Worm (Caenorhabditis elegans) whole organism, L1 larva: ENCODE data around the gene R05F9.11.
A peak's percentile ranks its signal among the peaks of the same experiment; 100 is the strongest.
"Not testable (repeated sequence)": the region's sequence is repeated elsewhere in the genome, so short reads cannot be mapped to it uniquely, and the experiment has no call there.

Source experiments
- F16B12.6 ChIP-seq: fragments of 150-350 bp; optimal IDR thresholded peaks from 2 replicates; lab custom pipeline; 2014; ENCODE audit warnings: missing biosample characterization, missing genetic modification characterization
- aly-2 ChIP-seq: fragments of 150-350 bp; optimal IDR thresholded peaks from 2 replicates; lab custom pipeline; 2014; ENCODE audit warnings: missing biosample characterization, missing genetic modification characterization
- ama-1 ChIP-seq: fragments of 150-350 bp; optimal IDR thresholded peaks from 2 replicates; lab custom pipeline; 2014
- blmp-1 ChIP-seq: fragments of 150-350 bp; optimal IDR thresholded peaks from 2 replicates; lab custom pipeline; 2014; ENCODE audit warnings: missing biosample characterization, missing genetic modification characterization
- ceh-8 ChIP-seq: fragments of 200-800 bp; sonication (Bioruptor generic); optimal IDR thresholded peaks from 2 replicates; lab custom pipeline; 2018; ENCODE audit warnings: mild to moderate bottlenecking, missing genetic modification characterization, moderate library complexity, missing compliant biosample characterization
- efl-3 ChIP-seq: fragments of 200-800 bp; sonication (Bioruptor generic); optimal IDR thresholded peaks from 2 replicates; lab custom pipeline; 2018; ENCODE audit warnings: mild to moderate bottlenecking, missing genetic modification characterization, missing compliant biosample characterization
- egl-27 ChIP-seq, 2 experiments: fragments of 150-350 bp in 1 of 2; sonication (generic microtip); optimal IDR thresholded peaks; 3 replicates each; lab custom pipeline; 2017 to 2018; ENCODE audit warnings: missing biosample characterization in 2 of 2, missing genetic modification characterization in 2 of 2, missing genetic modification reagents in 2 of 2
- elt-3 ChIP-seq, 6 experiments: fragments of 150-350 bp in 1 of 6; sonication (generic microtip); optimal IDR thresholded peaks; 2 replicates each; lab custom pipeline; 2017 to 2018; ENCODE audit warnings: missing biosample characterization in 6 of 6, missing genetic modification characterization in 6 of 6, inconsistent platforms in 1 of 6
- fkh-10 ChIP-seq: sonication (generic microtip); optimal IDR thresholded peaks from 2 replicates; lab custom pipeline; 2017; ENCODE audit warnings: missing biosample characterization, missing genetic modification reagents, missing genetic modification characterization
- fkh-4 ChIP-seq: sonication (generic microtip); optimal IDR thresholded peaks from 2 replicates; lab custom pipeline; 2016; ENCODE audit warnings: missing compliant biosample characterization, missing genetic modification characterization, borderline replicate concordance
- fos-1 ChIP-seq: fragments of 150-350 bp; optimal IDR thresholded peaks from 2 replicates; lab custom pipeline; 2014; ENCODE audit warnings: missing biosample characterization, missing genetic modification characterization
- hlh-17 ChIP-seq: fragments of 200-800 bp; sonication (Bioruptor generic); optimal IDR thresholded peaks from 2 replicates; lab custom pipeline; 2018; ENCODE audit warnings: missing genetic modification characterization, mild to moderate bottlenecking, missing compliant biosample characterization, moderate library complexity, borderline replicate concordance
- hlh-4 ChIP-seq: sonication (generic microtip); optimal IDR thresholded peaks from 2 replicates; lab custom pipeline; 2016; ENCODE audit warnings: mild to moderate bottlenecking, missing genetic modification characterization, missing compliant biosample characterization
- hpl-2 ChIP-seq: fragments of 150-350 bp; optimal IDR thresholded peaks from 2 replicates; lab custom pipeline; 2014; ENCODE audit warnings: missing biosample characterization, missing genetic modification reagents, missing genetic modification characterization
- lin-15B ChIP-seq: fragments of 150-350 bp; sonication (generic microtip); optimal IDR thresholded peaks from 3 replicates; lab custom pipeline; 2014; ENCODE audit warnings: missing biosample characterization, missing genetic modification characterization
- lin-35 ChIP-seq, 2 experiments: fragments of 150-350 bp; optimal IDR thresholded peaks; 2 replicates each; lab custom pipeline; 2014; ENCODE audit warnings: missing biosample characterization in 2 of 2, missing genetic modification characterization in 2 of 2, missing genetic modification reagents in 2 of 2
- mdl-1 ChIP-seq, 2 experiments: fragments of 150-350 bp; optimal IDR thresholded peaks; 2 replicates each; lab custom pipeline; 2014 to 2017; ENCODE audit warnings: missing biosample characterization in 2 of 2, missing genetic modification characterization in 2 of 2, inconsistent platforms in 1 of 2
- mef-2 ChIP-seq: fragments of 150-350 bp; optimal IDR thresholded peaks from 2 replicates; lab custom pipeline; 2014; ENCODE audit warnings: missing biosample characterization, missing genetic modification characterization
- mep-1 ChIP-seq: fragments of 150-350 bp; optimal IDR thresholded peaks from 2 replicates; lab custom pipeline; 2014; ENCODE audit warnings: missing biosample characterization, missing genetic modification characterization
- nhr-11 ChIP-seq: fragments of 150-350 bp; optimal IDR thresholded peaks from 2 replicates; lab custom pipeline; 2014; ENCODE audit warnings: missing biosample characterization, missing genetic modification characterization
- nhr-19 ChIP-seq: fragments of 200-800 bp; sonication (Bioruptor generic); conservative IDR thresholded peaks from 2 replicates; pipeline ENCODE4 v1.3.6; 2022; ENCODE audit warnings: missing genetic modification characterization, missing compliant biosample characterization
- nhr-237 ChIP-seq: fragments of 150-350 bp; optimal IDR thresholded peaks from 2 replicates; lab custom pipeline; 2014; ENCODE audit warnings: missing biosample characterization, missing genetic modification characterization
- nhr-71 ChIP-seq: sonication (generic microtip); optimal IDR thresholded peaks from 2 replicates; lab custom pipeline; 2016; ENCODE audit warnings: mild to moderate bottlenecking, missing genetic modification characterization, moderate library complexity, missing compliant biosample characterization
- nhr-84 ChIP-seq: sonication (generic microtip); optimal IDR thresholded peaks from 2 replicates; lab custom pipeline; 2017; ENCODE audit warnings: missing biosample characterization, missing genetic modification characterization
- nhr-85 ChIP-seq: sonication (generic microtip); peaks from one replicate; lab custom pipeline; 2016; ENCODE audit warnings: missing genetic modification characterization, inconsistent platforms, missing compliant biosample characterization
- pag-3 ChIP-seq: sonication (generic microtip); optimal IDR thresholded peaks from 2 replicates; lab custom pipeline; 2017; ENCODE audit warnings: missing genetic modification characterization, mild to moderate bottlenecking, missing compliant biosample characterization, antibody characterized with exemption, borderline replicate concordance; ENCODE audit not compliant: insufficient read depth
- pax-3 ChIP-seq: fragments of 200-800 bp; sonication (Bioruptor generic); optimal IDR thresholded peaks from 2 replicates; lab custom pipeline; 2018; ENCODE audit warnings: mild to moderate bottlenecking, missing genetic modification characterization, moderate library complexity, missing compliant biosample characterization
- rnt-1 ChIP-seq: sonication (generic microtip); optimal IDR thresholded peaks from 2 replicates; lab custom pipeline; 2016; ENCODE audit warnings: mild to moderate bottlenecking, missing genetic modification characterization, moderate library complexity, missing compliant biosample characterization
- snu-23 ChIP-seq: sonication (generic microtip); optimal IDR thresholded peaks from 2 replicates; lab custom pipeline; 2016; ENCODE audit warnings: missing genetic modification characterization, missing compliant biosample characterization
- sox-4 ChIP-seq: sonication (generic microtip); optimal IDR thresholded peaks from 2 replicates; lab custom pipeline; 2016; ENCODE audit warnings: missing genetic modification characterization, missing compliant biosample characterization
- sup-37 ChIP-seq: fragments of 200-800 bp; sonication (Bioruptor generic); optimal IDR thresholded peaks from 2 replicates; lab custom pipeline; 2018; ENCODE audit warnings: mild to moderate bottlenecking, missing genetic modification characterization, missing compliant biosample characterization
- tbx-2 ChIP-seq: sonication (generic microtip); optimal IDR thresholded peaks from 2 replicates; lab custom pipeline; 2016; ENCODE audit warnings: missing genetic modification characterization, missing compliant biosample characterization
- unc-130 ChIP-seq: fragments of 150-350 bp; optimal IDR thresholded peaks from 2 replicates; lab custom pipeline; 2017; ENCODE audit warnings: missing biosample characterization, missing genetic modification characterization, inconsistent platforms
- vab-15 ChIP-seq: sonication (generic microtip); optimal IDR thresholded peaks from 2 replicates; lab custom pipeline; 2017; ENCODE audit warnings: missing genotype, mild to moderate bottlenecking, missing genetic modification characterization, missing compliant biosample characterization
- zip-4 ChIP-seq: fragments of 200-800 bp; sonication (Bioruptor generic); optimal IDR thresholded peaks from 2 replicates; lab custom pipeline; 2018; ENCODE audit warnings: mild to moderate bottlenecking, missing genetic modification characterization, moderate library complexity, missing compliant biosample characterization
- ztf-4 ChIP-seq: fragments of 150-350 bp; optimal IDR thresholded peaks from 2 replicates; lab custom pipeline; 2014; ENCODE audit warnings: missing biosample characterization, missing genetic modification characterization

The R05F9.11 gene

ce11 chrII:4902035-4902434 lies 12.0 kb downstream of the R05F9.11 start, which contains the start of gene R05F9.9 (continued):
- TF ChIP-seq nhr-71 (tag; lab: Kevin White, UChicago) = peak; percentile 52
- TF ChIP-seq F16B12.6 (tag; lab: Kevin White, UChicago) = no peak
- TF ChIP-seq hlh-17 (GFP tag; lab: Kevin White, UChicago) = no peak
- no peak for TF ChIP-seq hpl-2 (GFP tag; lab: Kevin White, UChicago)
- TF ChIP-seq rnt-1 = peak; percentile 8
- TF ChIP-seq egl-27 (tag; optimal IDR thresholded peaks at IDR 0.05; lab: Kevin White, UChicago) = no peak
- no peak for TF ChIP-seq fos-1 (tag; lab: Kevin White, UChicago)
- no peak for TF ChIP-seq ztf-4
- TF ChIP-seq nhr-11 (tag; lab: Kevin White, UChicago) = no peak
- TF ChIP-seq lin-35 (GFP tag; optimal IDR thresholded peaks at IDR 0.05; lab: Kevin White, UChicago) = peak; percentile 33 to 67
- TF ChIP-seq unc-130 (tag; lab: Kevin White, UChicago) = no peak
- no peak for TF ChIP-seq nhr-237 (tag; lab: Kevin White, UChicago)
- no peak for TF ChIP-seq sup-37 (GFP tag; lab: Kevin White, UChicago)
- no peak for TF ChIP-seq zip-4
- no peak for TF ChIP-seq hlh-4 (tag; lab: Kevin White, UChicago)
- no peak for TF ChIP-seq efl-3 (GFP tag; lab: Kevin White, UChicago)
- TF ChIP-seq nhr-19 = no peak
- TF ChIP-seq fkh-10 (GFP tag; lab: Kevin White, UChicago) = no peak
- TF ChIP-seq ama-1 (lab: Kevin White, UChicago) = peak; percentile 61
- TF ChIP-seq vab-15 = no peak
- TF ChIP-seq snu-23 (GFP tag; lab: Kevin White, UChicago) = peak; percentile 48
- no peak for TF ChIP-seq pax-3 (tag; lab: Kevin White, UChicago)
- TF ChIP-seq pag-3 = no peak
- no peak for TF ChIP-seq fkh-4 (tag; lab: Kevin White, UChicago)
- peak; percentile 37 for TF ChIP-seq blmp-1 (tag; lab: Kevin White, UChicago)
- TF ChIP-seq tbx-2 = peak; percentile 3
- peak; percentile 63 for TF ChIP-seq nhr-85
- no peak for TF ChIP-seq sox-4 (tag; lab: Kevin White, UChicago)
- no peak for TF ChIP-seq mef-2
- no peak for TF ChIP-seq lin-15B
- TF ChIP-seq elt-3 (tag; optimal IDR thresholded peaks at IDR 0.05; lab: Kevin White, UChicago) = no peak
- TF ChIP-seq mep-1 (tag; lab: Kevin White, UChicago) = peak; percentile 62
- no peak for TF ChIP-seq ceh-8 (GFP tag; lab: Kevin White, UChicago)

ce11 chrII:4898529-4898928 lies 15.5 kb downstream of the R05F9.11 start, which contains the start of gene msp-32:
Gene msp-32 (plus strand): TSS chrII:4898829.
- not testable (repeated sequence) for TF ChIP-seq nhr-11 (tag; lab: Kevin White, UChicago); mdl-1 (tag; optimal IDR thresholded peaks at IDR 0.05; lab: Kevin White, UChicago); sox-4 (tag; lab: Kevin White, UChicago)
- TF ChIP-seq, all 84 proteins: peak for 0; not testable (repeated sequence) for 84

ce11 chrII:4892594-4892993 lies 21.4 kb downstream of the R05F9.11 start, which contains the start of gene msp-33:
Gene msp-33 (minus strand): TSS chrII:4892694.
- TF ChIP-seq nhr-84 (tag; lab: Kevin White, UChicago) (no peak), F16B12.6 (tag; lab: Kevin White, UChicago) (no peak), aly-2 (no peak), snu-23 (GFP tag; lab: Kevin White, UChicago) (no peak)
